Fruit fly (Drosophila melanogaster): Measurements from ENCODE around the gene Gr63a.

DNA sequence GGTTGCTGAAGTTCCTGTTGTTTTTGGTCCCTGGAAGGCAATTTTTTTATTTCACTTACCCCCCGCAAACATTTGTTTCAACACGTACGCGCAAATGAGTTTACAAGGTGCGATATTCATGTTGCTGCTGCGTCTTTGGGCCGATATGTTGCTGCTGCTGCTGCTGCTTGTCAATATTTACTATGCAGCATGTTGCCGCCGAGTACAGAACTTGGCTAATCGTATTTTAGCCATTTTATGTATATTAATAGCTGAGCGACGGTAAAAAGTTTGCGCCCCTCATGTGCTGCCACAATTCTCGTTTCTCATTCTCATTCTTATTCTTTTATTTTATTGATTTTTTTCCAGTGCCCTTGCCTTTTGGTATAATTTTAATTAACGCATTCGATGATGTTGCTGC is 30.0 kb downstream of the Gr63a start:
- TF ChIP-seq h (optimal IDR thresholded peaks at IDR 0.05) (no peak), Myc (optimal IDR thresholded peaks at IDR 0.05) (no peak)

All from Kc167 (cell line).